Fruit fly (Drosophila melanogaster): Measurements from ENCODE around the gene kug.
A peak's percentile ranks its signal among the peaks of the same experiment; 100 is the strongest.

Gene kug

dm6 chr3L:20002482-20003234 is 2.4 kb upstream of the kug start, which contains the start of gene CG7668 (continued):
- TF ChIP-seq GATAe (GFP tag; conservative IDR thresholded peaks at IDR 0.05): no peak
- TF ChIP-seq al (GFP tag; IDR thresholded peaks at IDR 0.05): no peak; the same call in 1 of the 2 replicates
- TF ChIP-seq CG12744 (GFP tag; optimal IDR thresholded peaks at IDR 0.05): peak; percentile 84
- peak; percentile 90 for TF ChIP-seq CG4424 (GFP tag; optimal IDR thresholded peaks at IDR 0.05)
- TF ChIP-seq unc-4 (GFP tag; IDR thresholded peaks at IDR 0.05; ENCODE audit: partially characterized antibody): no peak
- TF ChIP-seq Sox102F (GFP tag; optimal IDR thresholded peaks at IDR 0.05): peak; percentile 93
- no peak for TF ChIP-seq Sin3A (optimal IDR thresholded peaks at IDR 0.05)
- peak; percentile 78 for TF ChIP-seq sqz (GFP tag; optimal IDR thresholded peaks at IDR 0.05)
- TF ChIP-seq h (optimal IDR thresholded peaks at IDR 0.05): no peak
- peak; percentile 88 for TF ChIP-seq HHEX (GFP tag; optimal IDR thresholded peaks at IDR 0.05)
- TF ChIP-seq Gug (GFP tag; IDR thresholded peaks at IDR 0.05): peak; percentile 79; the same call in 3 of the 4 replicates
- peak; percentile 79 for TF ChIP-seq CG8089 (GFP tag; optimal IDR thresholded peaks at IDR 0.05)
- peak; percentile 87 for TF ChIP-seq E2f1 (GFP tag; IDR thresholded peaks at IDR 0.05)
- peak; percentile 80 for TF ChIP-seq CG7786 (GFP tag; optimal IDR thresholded peaks at IDR 0.05)
- TF ChIP-seq CG2889 (GFP tag; IDR thresholded peaks at IDR 0.05): peak; percentile 83
- TF ChIP-seq ttk (GFP tag; IDR thresholded peaks at IDR 0.05): peak; percentile 92
- TF ChIP-seq stwl (tag; optimal IDR thresholded peaks at IDR 0.05): peak; percentile 78
- TF ChIP-seq CG10209 (GFP tag; optimal IDR thresholded peaks at IDR 0.05): peak; percentile 89
- no peak for TF ChIP-seq CkIIα-i1 (GFP tag; IDR thresholded peaks at IDR 0.05)
- no peak for TF ChIP-seq CG8478 (optimal IDR thresholded peaks at IDR 0.05)
- peak; percentile 64 for TF ChIP-seq sd (tag; optimal IDR thresholded peaks at IDR 0.05)
- peak; percentile 85 for TF ChIP-seq org-1 (GFP tag; optimal IDR thresholded peaks at IDR 0.05)
- peak; percentile 28 for TF ChIP-seq grn (GFP tag; optimal IDR thresholded peaks at IDR 0.05)
- TF ChIP-seq chn (GFP tag; optimal IDR thresholded peaks at IDR 0.05): peak; percentile 90
- peak in 1 of 3 experiments; percentile 88 for TF ChIP-seq lola (GFP tag; optimal IDR thresholded peaks at IDR 0.05)
- TF ChIP-seq CG10979 (tag; optimal IDR thresholded peaks at IDR 0.05): peak; percentile 91
- peak; percentile 85 for TF ChIP-seq jumu (GFP tag; optimal IDR thresholded peaks at IDR 0.05)
- peak; percentile 91; the same call in 1 of the 2 replicates for TF ChIP-seq ranshi (GFP tag; IDR thresholded peaks at IDR 0.05)
- TF ChIP-seq ro (GFP tag; IDR thresholded peaks at IDR 0.05): no peak
- TF ChIP-seq Asciz (GFP tag; optimal IDR thresholded peaks at IDR 0.05): peak; percentile 87
- no peak; the same call in 1 of the 2 replicates for TF ChIP-seq klu (GFP tag; IDR thresholded peaks at IDR 0.05)
- peak; percentile 79 for TF ChIP-seq Mes4 (GFP tag; optimal IDR thresholded peaks at IDR 0.05)
- TF ChIP-seq Ravus (GFP tag; IDR thresholded peaks at IDR 0.05): peak; percentile 50; the same call in 1 of the 2 replicates
- TF ChIP-seq stc (GFP tag; IDR thresholded peaks at IDR 0.05): peak; percentile 89
- peak; percentile 93 for TF ChIP-seq CG17829 (tag; optimal IDR thresholded peaks at IDR 0.05)
- TF ChIP-seq ind (GFP tag; optimal IDR thresholded peaks at IDR 0.05): peak; percentile 89
- peak; percentile 5 to 51 for TF ChIP-seq crp (GFP tag; optimal IDR thresholded peaks at IDR 0.05)
- peak; percentile 93 for TF ChIP-seq CG2120 (GFP tag; optimal IDR thresholded peaks at IDR 0.05)
- TF ChIP-seq CG13424 (tag; optimal IDR thresholded peaks at IDR 0.05): peak; percentile 93
- peak; percentile 92 for TF ChIP-seq dmrt11E (tag; optimal IDR thresholded peaks at IDR 0.05)
- peak; percentile 87 for TF ChIP-seq BtbVII (GFP tag; optimal IDR thresholded peaks at IDR 0.05)
- TF ChIP-seq CG11504 (tag; optimal IDR thresholded peaks at IDR 0.05): peak; percentile 91
- peak; percentile 85 for TF ChIP-seq CG1529 (GFP tag; optimal IDR thresholded peaks at IDR 0.05)
- no peak for TF ChIP-seq HLHmδ (GFP tag; optimal IDR thresholded peaks at IDR 0.05)
- no peak for TF ChIP-seq CG15073 (GFP tag; optimal IDR thresholded peaks at IDR 0.05)
- peak; percentile 54 for TF ChIP-seq BEAF-32 (GFP tag; optimal IDR thresholded peaks at IDR 0.05)
- TF ChIP-seq NfI (GFP tag; optimal IDR thresholded peaks at IDR 0.05): peak; percentile 89
- peak; percentile 42 for TF ChIP-seq CG14965 (GFP tag; optimal IDR thresholded peaks at IDR 0.05; ENCODE audit: borderline replicate concordance)
- TF ChIP-seq CG17361 (GFP tag; IDR thresholded peaks at IDR 0.05): peak; percentile 90
- no peak for TF ChIP-seq usp (GFP tag; optimal IDR thresholded peaks at IDR 0.05)

Data from whole organism, embryonic.